Worm (Caenorhabditis elegans) whole organism, mixed stage, embryonic: ENCODE results near the gene R08B4.3.
A peak's percentile ranks its signal among the peaks of the same experiment; 100 is the strongest.

Experiments used
- elt-1 ChIP-seq: sonication (generic microtip); optimal IDR thresholded peaks from 2 replicates; lab custom pipeline; 2017; ENCODE audit warnings: missing genetic modification characterization, mild to moderate bottlenecking, missing compliant biosample characterization, antibody characterized with exemption, moderate library complexity, borderline replicate concordance; ENCODE audit not compliant: insufficient read depth
- elt-3 ChIP-seq: fragments of 150-350 bp; optimal IDR thresholded peaks from 2 replicates; lab custom pipeline; 2014; ENCODE audit warnings: missing biosample characterization, missing genetic modification characterization
- flh-1 ChIP-seq: fragments of 200-800 bp; sonication (Bioruptor generic); optimal IDR thresholded peaks from 2 replicates; lab custom pipeline; 2018; ENCODE audit warnings: mild to moderate bottlenecking, missing genetic modification characterization, moderate library complexity, missing compliant biosample characterization
- hlh-1 ChIP-seq: fragments of 150-350 bp; optimal IDR thresholded peaks from 2 replicates; lab custom pipeline; 2014; ENCODE audit warnings: missing biosample characterization, missing genetic modification reagents, missing genetic modification characterization
- mab-5 ChIP-seq: fragments of 150-350 bp; optimal IDR thresholded peaks from 2 replicates; lab custom pipeline; 2014; ENCODE audit warnings: missing biosample characterization, missing genetic modification characterization
- mep-1 ChIP-seq: fragments of 150-350 bp; optimal IDR thresholded peaks from 2 replicates; lab custom pipeline; 2017; ENCODE audit warnings: missing biosample characterization, missing genetic modification reagents, missing genetic modification characterization, inconsistent platforms
- nhr-237 ChIP-seq: fragments of 150-350 bp; optimal IDR thresholded peaks from 2 replicates; lab custom pipeline; 2014; ENCODE audit warnings: missing biosample characterization, missing genetic modification characterization
- nhr-28 ChIP-seq: fragments of 150-350 bp; optimal IDR thresholded peaks from 2 replicates; lab custom pipeline; 2014; ENCODE audit warnings: missing biosample characterization, missing genetic modification characterization
- nhr-76 ChIP-seq: sonication (generic microtip); optimal IDR thresholded peaks from 2 replicates; lab custom pipeline; 2017; ENCODE audit warnings: missing biosample characterization, missing genetic modification characterization
- pha-4 ChIP-seq: fragments of 150-350 bp; optimal IDR thresholded peaks from 2 replicates; lab custom pipeline; 2018; ENCODE audit warnings: missing biosample characterization, missing genetic modification reagents, missing genetic modification characterization
- snpc-4 ChIP-seq: fragments of 150-350 bp; optimal IDR thresholded peaks from 2 replicates; lab custom pipeline; 2014; ENCODE audit warnings: missing biosample characterization, missing genetic modification characterization
- unc-39 ChIP-seq: fragments of 150-350 bp; optimal IDR thresholded peaks from 2 replicates; lab custom pipeline; 2014; ENCODE audit warnings: missing biosample characterization, missing genetic modification characterization
- ztf-11 ChIP-seq: fragments of 150-350 bp; optimal IDR thresholded peaks from 2 replicates; lab custom pipeline; 2014; ENCODE audit warnings: missing biosample characterization, missing genetic modification characterization

DNA sequence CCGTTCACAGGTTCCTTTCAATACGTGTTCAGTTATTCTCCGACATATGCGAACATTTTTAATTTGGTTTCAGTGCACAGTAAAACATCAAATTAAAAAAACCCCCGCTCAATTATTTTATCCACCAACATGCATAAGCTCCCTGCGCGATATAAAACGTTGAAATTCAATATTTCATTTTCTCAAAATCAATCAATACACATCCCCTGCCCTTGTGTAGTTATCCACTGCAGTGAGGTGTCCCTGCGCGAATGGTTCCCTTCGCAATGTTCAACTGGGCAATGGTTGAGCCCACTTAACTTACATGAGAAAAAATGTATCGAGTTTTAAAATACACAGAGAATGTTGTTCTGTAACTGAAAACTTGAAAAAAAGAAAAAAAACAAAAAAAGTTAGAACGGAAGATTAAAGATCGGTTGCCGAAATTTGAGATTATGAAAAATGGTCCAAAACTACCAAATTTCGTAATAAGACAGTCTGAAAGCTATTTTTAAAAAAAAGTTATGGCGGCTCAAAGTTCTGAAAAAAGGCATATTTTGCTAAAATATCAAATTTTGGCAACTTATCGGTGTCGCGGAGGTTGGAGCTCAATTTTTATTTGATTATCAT, 26.7 kb downstream of the R08B4.3 start:
- peak; percentile 92 for TF ChIP-seq hlh-1 (tag; lab: Kevin White, UChicago)
- peak; percentile 94 for TF ChIP-seq unc-39 (tag; lab: Kevin White, UChicago)
- TF ChIP-seq flh-1: no peak
- peak; percentile 99 for TF ChIP-seq mep-1
- peak; percentile 99 for TF ChIP-seq pha-4 (tag; lab: Kevin White, UChicago)
- TF ChIP-seq snpc-4 (tag; lab: Kevin White, UChicago): no peak
- peak; percentile 73 for TF ChIP-seq elt-1 (tag; lab: Kevin White, UChicago)
- TF ChIP-seq mab-5 (tag; lab: Kevin White, UChicago): peak; percentile 93
- peak; percentile 53 for TF ChIP-seq nhr-76
- TF ChIP-seq nhr-237 (tag; lab: Kevin White, UChicago): peak; percentile 100
- peak; percentile 96 for TF ChIP-seq elt-3 (tag; lab: Kevin White, UChicago)
- TF ChIP-seq nhr-28 (tag; lab: Kevin White, UChicago): peak; percentile 79
- TF ChIP-seq ztf-11 (tag; lab: Kevin White, UChicago): peak; percentile 98
